Worm (Caenorhabditis elegans) whole organism, young adult: Measurements from ENCODE around the gene ZC250.2.
A peak's percentile ranks its signal among the peaks of the same experiment; 100 is the strongest.

ENCODE experiments used
- B0019.2 ChIP-seq: fragments of 200-800 bp; sonication (Bioruptor generic); conservative IDR thresholded peaks from 2 replicates; pipeline ENCODE4 v1.3.6; 2022; ENCODE audit warnings: missing genetic modification reagents, missing genetic modification characterization, missing compliant biosample characterization
- F23B12.7 ChIP-seq: sonication (generic microtip); optimal IDR thresholded peaks from 2 replicates; lab custom pipeline; 2017; ENCODE audit warnings: missing genetic modification characterization, mild to moderate bottlenecking, missing compliant biosample characterization, antibody characterized with exemption, moderate library complexity; ENCODE audit not compliant: insufficient read depth
- F55B11.4 ChIP-seq: sonication (generic microtip); optimal IDR thresholded peaks from 2 replicates; lab custom pipeline; 2016; ENCODE audit warnings: missing compliant biosample characterization, missing genetic modification characterization, borderline replicate concordance; ENCODE audit not compliant: insufficient read depth
- F57A8.1 ChIP-seq: fragments of 200-800 bp; sonication (Bioruptor generic); optimal IDR thresholded peaks from 2 replicates; lab custom pipeline; 2018; ENCODE audit warnings: mild to moderate bottlenecking, missing genetic modification characterization, moderate library complexity, missing compliant biosample characterization
- F57C9.4 ChIP-seq: sonication (generic microtip); optimal IDR thresholded peaks from 2 replicates; lab custom pipeline; 2017; ENCODE audit warnings: mild to moderate bottlenecking, missing genetic modification characterization, missing compliant biosample characterization
- K11D2.4 ChIP-seq: fragments of 200-800 bp; sonication (Bioruptor generic); IDR thresholded peaks from 2 replicates; pipeline ENCODE4 v1.3.6; 2022; ENCODE audit warnings: missing genetic modification reagents, missing genetic modification characterization, missing compliant biosample characterization
- T07F8.4 ChIP-seq: sonication (generic microtip); optimal IDR thresholded peaks from 2 replicates; lab custom pipeline; 2016; ENCODE audit warnings: mild to moderate bottlenecking, missing genetic modification characterization, moderate library complexity, missing compliant biosample characterization
- Y53F4B.3 ChIP-seq: fragments of 200-800 bp; sonication (Bioruptor generic); IDR thresholded peaks from 2 replicates; pipeline ENCODE4 v1.3.6; 2022; ENCODE audit warnings: missing genetic modification reagents, missing genetic modification characterization, missing compliant biosample characterization
- atf-7 ChIP-seq: sonication (generic microtip); optimal IDR thresholded peaks from 2 replicates; lab custom pipeline; 2017; ENCODE audit warnings: mild to moderate bottlenecking, missing genetic modification characterization, missing compliant biosample characterization
- attf-6 ChIP-seq: fragments of 200-800 bp; sonication (Bioruptor generic); IDR thresholded peaks from 2 replicates; pipeline ENCODE4 v1.3.6; 2022; ENCODE audit warnings: missing genetic modification reagents, missing genetic modification characterization, missing compliant biosample characterization
- bed-2 ChIP-seq: fragments of 200-800 bp; sonication (Bioruptor generic); IDR thresholded peaks from 2 replicates; pipeline ENCODE4 v1.3.6; 2022; ENCODE audit warnings: missing genetic modification reagents, missing genetic modification characterization, missing compliant biosample characterization
- ccch-3 ChIP-seq: fragments of 200-800 bp; sonication (Bioruptor generic); optimal IDR thresholded peaks from 2 replicates; lab custom pipeline; 2018; ENCODE audit warnings: mild to moderate bottlenecking, missing genetic modification characterization, missing compliant biosample characterization
- ceh-27 ChIP-seq: fragments of 200-800 bp; sonication (Bioruptor generic); optimal IDR thresholded peaks from 2 replicates; lab custom pipeline; 2018; ENCODE audit warnings: mild to moderate bottlenecking, missing genetic modification characterization, moderate library complexity, missing compliant biosample characterization
- ceh-58 ChIP-seq: fragments of 200-800 bp; sonication (Bioruptor generic); IDR thresholded peaks from 2 replicates; pipeline ENCODE4 v1.3.6; 2022; ENCODE audit warnings: missing genetic modification characterization, missing compliant biosample characterization
- ceh-79 ChIP-seq: sonication (generic microtip); optimal IDR thresholded peaks from 2 replicates; lab custom pipeline; 2017; ENCODE audit warnings: mild to moderate bottlenecking, missing genetic modification characterization, missing compliant biosample characterization
- die-1 ChIP-seq: sonication (generic microtip); optimal IDR thresholded peaks from 2 replicates; lab custom pipeline; 2016; ENCODE audit warnings: missing genotype, mild to moderate bottlenecking, missing genetic modification characterization, missing compliant biosample characterization
- dox-1 ChIP-seq: fragments of 200-800 bp; sonication (Bioruptor generic); IDR thresholded peaks from 2 replicates; pipeline ENCODE4 v1.3.6; 2022; ENCODE audit warnings: missing genetic modification reagents, missing genetic modification characterization, missing compliant biosample characterization
- dpff-1 ChIP-seq: sonication (generic microtip); optimal IDR thresholded peaks from 2 replicates; lab custom pipeline; 2017; ENCODE audit warnings: mild to moderate bottlenecking, missing genetic modification characterization, missing compliant biosample characterization
- ekl-4 ChIP-seq: fragments of 200-800 bp; sonication (Bioruptor generic); IDR thresholded peaks from 2 replicates; pipeline ENCODE4 v1.3.6; 2022; ENCODE audit warnings: missing genetic modification reagents, missing genetic modification characterization, missing compliant biosample characterization
- hlh-12 ChIP-seq: sonication (generic microtip); optimal IDR thresholded peaks from 2 replicates; lab custom pipeline; 2016; ENCODE audit warnings: missing genetic modification characterization, missing compliant biosample characterization
- lin-40 ChIP-seq: sonication (generic microtip); optimal IDR thresholded peaks from 2 replicates; lab custom pipeline; 2016; ENCODE audit warnings: missing genetic modification characterization, mild to moderate bottlenecking, missing compliant biosample characterization, missing genotype, missing genetic modification reagents
- lin-54 ChIP-seq: fragments of 200-800 bp; sonication (Bioruptor generic); optimal IDR thresholded peaks from 2 replicates; lab custom pipeline; 2018; ENCODE audit warnings: mild to moderate bottlenecking, missing genetic modification characterization, missing compliant biosample characterization
- lsy-27 ChIP-seq: sonication (generic microtip); optimal IDR thresholded peaks from 2 replicates; lab custom pipeline; 2017; ENCODE audit warnings: missing genetic modification characterization, mild to moderate bottlenecking, missing compliant biosample characterization, antibody characterized with exemption, missing genotype, borderline replicate concordance; ENCODE audit not compliant: insufficient read depth
- mel-28 ChIP-seq: sonication (generic microtip); optimal IDR thresholded peaks from 2 replicates; lab custom pipeline; 2016; ENCODE audit warnings: borderline replicate concordance, mild to moderate bottlenecking, missing genetic modification characterization, missing compliant biosample characterization
- nfya-1 ChIP-seq: sonication (generic microtip); optimal IDR thresholded peaks from 2 replicates; lab custom pipeline; 2017; ENCODE audit warnings: antibody characterized with exemption, missing compliant biosample characterization, missing genetic modification characterization, borderline replicate concordance; ENCODE audit not compliant: insufficient read depth
- nfya-2 ChIP-seq: fragments of 200-800 bp; sonication (Bioruptor generic); IDR thresholded peaks from 2 replicates; pipeline ENCODE4 v1.3.6; 2022; ENCODE audit warnings: missing genetic modification reagents, missing genetic modification characterization, missing compliant biosample characterization
- nfyb-1 ChIP-seq: fragments of 200-800 bp; sonication (Bioruptor generic); IDR thresholded peaks from 2 replicates; pipeline ENCODE4 v1.3.6; 2022; ENCODE audit warnings: missing genetic modification reagents, missing genetic modification characterization, missing compliant biosample characterization
- nhr-120 ChIP-seq: fragments of 200-800 bp; sonication (Bioruptor generic); IDR thresholded peaks from 2 replicates; pipeline ENCODE4 v1.3.6; 2022; ENCODE audit warnings: missing genetic modification characterization, missing compliant biosample characterization
- nhr-179 ChIP-seq: sonication (generic microtip); optimal IDR thresholded peaks from 2 replicates; lab custom pipeline; 2016; ENCODE audit warnings: mild to moderate bottlenecking, missing genetic modification characterization, missing compliant biosample characterization
- nhr-80 ChIP-seq: sonication (generic microtip); optimal IDR thresholded peaks from 2 replicates; lab custom pipeline; 2016; ENCODE audit warnings: missing genetic modification characterization, missing compliant biosample characterization
- pbrm-1 ChIP-seq: fragments of 200-800 bp; sonication (Bioruptor generic); IDR thresholded peaks from 2 replicates; pipeline ENCODE4 v1.3.6; 2022; ENCODE audit warnings: missing genetic modification reagents, missing genetic modification characterization, missing compliant biosample characterization
- rpc-1 ChIP-seq, 2 experiments: fragments of 150-350 bp in 1 of 2; sonication (generic microtip) in 1 of 2; optimal IDR thresholded peaks; 2 replicates each; lab custom pipeline; 2014 to 2018; ENCODE audit warnings: missing biosample characterization in 1 of 2, missing genetic modification characterization in 1 of 2, missing genetic modification reagents in 1 of 2, missing genotype in 1 of 2
- sea-2 ChIP-seq: fragments of 200-800 bp; sonication (Bioruptor generic); IDR thresholded peaks from 2 replicates; pipeline ENCODE4 v1.3.6; 2022; ENCODE audit warnings: missing genetic modification characterization, missing compliant biosample characterization
- snpc-3.4 ChIP-seq: sonication (generic microtip); optimal IDR thresholded peaks from 2 replicates; lab custom pipeline; 2017; ENCODE audit warnings: missing genetic modification characterization, mild to moderate bottlenecking, missing compliant biosample characterization, antibody characterized with exemption, moderate library complexity, missing genotype, missing genetic modification reagents
- snpc-4 ChIP-seq, 5 experiments: fragments of 150-350 bp in 1 of 5; sonication (generic microtip) in 4 of 5; optimal IDR thresholded peaks; 2 replicates each; lab custom pipeline; 2014 to 2018; ENCODE audit warnings: missing genetic modification characterization in 5 of 5, missing biosample characterization in 3 of 5, antibody characterized with exemption in 2 of 5, mild to moderate bottlenecking in 2 of 5, missing compliant biosample characterization in 2 of 5, missing genotype in 2 of 5, moderate library complexity in 2 of 5, missing genetic modification reagents in 1 of 5
- somi-1 ChIP-seq: fragments of 200-800 bp; sonication (Bioruptor generic); optimal IDR thresholded peaks from 2 replicates; lab custom pipeline; 2018; ENCODE audit warnings: mild to moderate bottlenecking, missing genetic modification characterization, missing compliant biosample characterization
- sptf-2 ChIP-seq: fragments of 200-800 bp; sonication (Bioruptor generic); optimal IDR thresholded peaks from 2 replicates; lab custom pipeline; 2018; ENCODE audit warnings: mild to moderate bottlenecking, missing genetic modification characterization, missing compliant biosample characterization
- zim-3 ChIP-seq: sonication (generic microtip); optimal IDR thresholded peaks from 2 replicates; lab custom pipeline; 2017; ENCODE audit warnings: mild to moderate bottlenecking, missing genetic modification characterization, moderate library complexity, missing compliant biosample characterization
- ztf-18 ChIP-seq: sonication (generic microtip); optimal IDR thresholded peaks from 2 replicates; lab custom pipeline; 2016; ENCODE audit warnings: missing genotype, mild to moderate bottlenecking, missing genetic modification characterization, missing compliant biosample characterization
- ztf-22 ChIP-seq: fragments of 200-800 bp; sonication (Bioruptor generic); optimal IDR thresholded peaks from 2 replicates; lab custom pipeline; 2018; ENCODE audit warnings: mild to moderate bottlenecking, missing genetic modification characterization, moderate library complexity, missing compliant biosample characterization

The ZC250.2 gene

ce11 chrV:5819903-5820302, 27.8 kb downstream of the ZC250.2 start:
- no peak for TF ChIP-seq F57A8.1 (GFP tag; lab: Kevin White, UChicago)
- TF ChIP-seq dox-1 (GFP tag; lab: Robert Waterston, UW): peak; percentile 6; the same call in 1 of the 2 replicates
- no peak for TF ChIP-seq lsy-27 (tag; lab: Kevin White, UChicago)
- TF ChIP-seq nhr-179 (tag; lab: Kevin White, UChicago): no peak
- no peak for TF ChIP-seq nfya-2
- TF ChIP-seq ceh-58 (GFP tag; lab: Robert Waterston, UW): no peak
- no peak for TF ChIP-seq lin-54 (GFP tag; lab: Kevin White, UChicago)
- TF ChIP-seq rpc-1 (optimal IDR thresholded peaks at IDR 0.05; lab: Kevin White, UChicago): no peak
- no peak for TF ChIP-seq rpc-1 (tag; optimal IDR thresholded peaks at IDR 0.05; lab: Kevin White, UChicago)
- no peak for TF ChIP-seq snpc-3.4
- TF ChIP-seq snpc-4 (GFP tag; optimal IDR thresholded peaks at IDR 0.05; lab: Kevin White, UChicago): no peak
- no peak for TF ChIP-seq snpc-4 (tag; optimal IDR thresholded peaks at IDR 0.05; lab: Kevin White, UChicago)
- no peak for TF ChIP-seq ceh-27
- peak; percentile 66 for TF ChIP-seq nhr-80 (tag; lab: Kevin White, UChicago)

- TF ChIP-seq die-1 (tag; lab: Kevin White, UChicago): no peak
- no peak for TF ChIP-seq zim-3 (tag; lab: Kevin White, UChicago)
- TF ChIP-seq nhr-120 (GFP tag; lab: Robert Waterston, UW): no peak
- no peak for TF ChIP-seq lin-40 (tag; lab: Kevin White, UChicago)
- TF ChIP-seq T07F8.4 (tag; lab: Kevin White, UChicago): no peak
- TF ChIP-seq hlh-12 (tag; lab: Kevin White, UChicago): no peak
- TF ChIP-seq nhr-179 (tag; lab: Kevin White, UChicago): no peak
- no peak for TF ChIP-seq mel-28 (tag; lab: Kevin White, UChicago)
- TF ChIP-seq ztf-22 (GFP tag; lab: Kevin White, UChicago): no peak
- no peak for TF ChIP-seq ekl-4
- TF ChIP-seq Y53F4B.3 (GFP tag; lab: Robert Waterston, UW): no peak
Observed at ce11 chrV:5820401-5820800, 28.3 kb downstream of the ZC250.2 start.

- peak; percentile 93 for TF ChIP-seq nhr-80 (tag; lab: Kevin White, UChicago)
- TF ChIP-seq somi-1 (GFP tag; lab: Kevin White, UChicago): no peak
- TF ChIP-seq atf-7 (tag; lab: Kevin White, UChicago): peak; percentile 56
- TF ChIP-seq ceh-79 (tag; lab: Kevin White, UChicago): no peak
- no peak for TF ChIP-seq ztf-18 (tag; lab: Kevin White, UChicago)
- no peak for TF ChIP-seq F55B11.4 (tag; lab: Kevin White, UChicago)
- TF ChIP-seq B0019.2 (GFP tag; lab: Robert Waterston, UW): no peak
Observed at ce11 chrV:5821451-5822143, 29.5 kb downstream of the ZC250.2 start.

ce11 chrV:5822968-5823367, 30.8 kb downstream of the ZC250.2 start:
- TF ChIP-seq bed-2 (GFP tag; lab: Robert Waterston, UW) (no peak), ztf-22 (GFP tag; lab: Kevin White, UChicago) (no peak), somi-1 (GFP tag; lab: Kevin White, UChicago) (peak; percentile 67), F57C9.4 (tag; lab: Kevin White, UChicago) (no peak), attf-6 (no peak), nfya-1 (tag; lab: Kevin White, UChicago) (no peak), dpff-1 (tag; lab: Kevin White, UChicago) (no peak), sptf-2 (GFP tag; lab: Kevin White, UChicago) (no peak), K11D2.4 (GFP tag; lab: Robert Waterston, UW) (0 out of 2 replicates have a peak, but pooled peaks have one; percentile 32), nfyb-1 (GFP tag; lab: Robert Waterston, UW) (no peak), sea-2 (GFP tag; lab: Robert Waterston, UW) (no peak), pbrm-1 (GFP tag; lab: Robert Waterston, UW) (no peak), F23B12.7 (tag; lab: Kevin White, UChicago) (no peak), mel-28 (tag; lab: Kevin White, UChicago) (no peak), ccch-3 (GFP tag; lab: Kevin White, UChicago) (no peak)
